Worm (Caenorhabditis elegans) whole organism, L3 larva: ENCODE results near the gene bath-10.

Experiments
- aly-2 ChIP-seq: fragments of 150-350 bp; optimal IDR thresholded peaks from 2 replicates; lab custom pipeline; 2014; ENCODE audit warnings: missing biosample characterization, missing genetic modification characterization
- egl-5 ChIP-seq: fragments of 150-350 bp; optimal IDR thresholded peaks from 2 replicates; lab custom pipeline; 2017; ENCODE audit warnings: missing biosample characterization, missing genetic modification reagents, missing genetic modification characterization, inconsistent platforms
- lin-15B ChIP-seq: fragments of 150-350 bp; optimal IDR thresholded peaks from 2 replicates; lab custom pipeline; 2014; ENCODE audit warnings: missing biosample characterization, missing genetic modification characterization
- lin-39 ChIP-seq: fragments of 150-350 bp; optimal IDR thresholded peaks from 2 replicates; lab custom pipeline; 2018; ENCODE audit warnings: missing biosample characterization, missing genetic modification reagents, missing genetic modification characterization
- nhr-25 ChIP-seq: sonication (generic microtip); optimal IDR thresholded peaks from 2 replicates; lab custom pipeline; 2017; ENCODE audit warnings: missing biosample characterization, missing genetic modification characterization
- snpc-4 ChIP-seq: fragments of 150-350 bp; optimal IDR thresholded peaks from 2 replicates; lab custom pipeline; 2014; ENCODE audit warnings: missing biosample characterization, missing genetic modification characterization
- unc-39 ChIP-seq: sonication (generic microtip); optimal IDR thresholded peaks from 4 replicates; lab custom pipeline; 2017; ENCODE audit warnings: missing biosample characterization, missing genetic modification characterization

ce11 chrII:3375302-3375701 is 423 bp downstream of the bath-10 start:
- TF ChIP-seq unc-39 (no peak), lin-39 (tag; lab: Kevin White, UChicago) (no peak), egl-5 (tag; lab: Kevin White, UChicago) (no peak), aly-2 (tag; lab: Kevin White, UChicago) (no peak), lin-15B (no peak), snpc-4 (no peak), nhr-25 (tag; lab: Kevin White, UChicago) (no peak)
